Worm (Caenorhabditis elegans) whole organism, midembryonic: ENCODE measurements around the gene C05D12.2.
A peak's percentile ranks its signal among the peaks of the same experiment; 100 is the strongest.

Experiments
- T22C8.4 ChIP-seq: fragments of 200-800 bp; sonication (Bioruptor generic); IDR thresholded peaks from 2 replicates; pipeline ENCODE4 v1.3.6; 2022; ENCODE audit warnings: missing genetic modification characterization, missing compliant biosample characterization
- flt-1 ChIP-seq: fragments of 200-800 bp; sonication (Bioruptor generic); IDR thresholded peaks from 2 replicates; pipeline ENCODE4 v1.3.6; 2022; ENCODE audit warnings: missing genetic modification characterization, missing compliant biosample characterization
- klf-2 ChIP-seq: fragments of 200-800 bp; sonication (Bioruptor generic); conservative IDR thresholded peaks from 2 replicates; pipeline ENCODE4 v1.3.6; 2022; ENCODE audit warnings: missing genetic modification reagents, missing genetic modification characterization, missing compliant biosample characterization
- med-1 ChIP-seq: sonication (generic microtip); optimal IDR thresholded peaks from 2 replicates; lab custom pipeline; 2017; ENCODE audit warnings: missing genetic modification characterization, mild to moderate bottlenecking, missing compliant biosample characterization, antibody characterized with exemption, missing genetic modification reagents; ENCODE audit not compliant: insufficient read depth
- ref-1 ChIP-seq: fragments of 200-800 bp; sonication (Bioruptor generic); conservative IDR thresholded peaks from 2 replicates; pipeline ENCODE4 v1.3.6; 2022; ENCODE audit warnings: missing genetic modification reagents, missing genetic modification characterization, missing compliant biosample characterization
- tab-1 ChIP-seq: fragments of 200-800 bp; sonication (Bioruptor generic); IDR thresholded peaks from 2 replicates; pipeline ENCODE4 v1.3.6; 2022; ENCODE audit warnings: missing genetic modification characterization, missing compliant biosample characterization
- ztf-23 ChIP-seq: fragments of 200-800 bp; sonication (Bioruptor generic); IDR thresholded peaks from 2 replicates; pipeline ENCODE4 v1.3.6; 2022; ENCODE audit warnings: missing genetic modification reagents, missing genetic modification characterization, missing compliant biosample characterization
- ztf-29 ChIP-seq: fragments of 200-800 bp; sonication (Bioruptor generic); IDR thresholded peaks from 2 replicates; pipeline ENCODE4 v1.3.6; 2022; ENCODE audit warnings: missing genetic modification reagents, missing genetic modification characterization, missing compliant biosample characterization

DNA sequence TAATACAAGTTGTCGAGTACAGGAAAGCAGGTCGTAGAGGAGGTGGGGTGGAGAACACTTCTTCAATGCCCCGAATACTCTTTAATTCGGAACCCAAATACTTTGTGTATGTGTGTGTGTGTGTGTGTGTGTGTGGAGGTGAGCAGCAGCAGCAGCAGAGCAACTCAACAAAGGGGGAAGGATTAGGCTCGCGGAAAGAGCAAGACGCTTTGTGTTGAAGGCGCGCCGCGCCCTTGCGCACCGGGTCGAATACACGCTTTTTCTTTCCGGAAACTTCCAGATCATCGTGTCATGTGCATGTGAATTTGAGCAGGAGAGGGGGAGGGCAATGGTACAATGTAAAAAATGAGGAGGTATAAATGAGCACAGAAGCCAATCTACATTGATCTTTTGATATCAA is 19.3 kb upstream of the C05D12.2 start:
- no peak for TF ChIP-seq T22C8.4 (GFP tag; lab: Robert Waterston, UW)
- no peak for TF ChIP-seq ref-1
- 0 out of 2 replicates have a peak, but pooled peaks have one; percentile 44 for TF ChIP-seq tab-1 (GFP tag; lab: Robert Waterston, UW)
- TF ChIP-seq ztf-29 (GFP tag; lab: Robert Waterston, UW), result no peak
- TF ChIP-seq flt-1, result no peak
- no peak for TF ChIP-seq med-1 (GFP tag; lab: Kevin White, UChicago)
- TF ChIP-seq klf-2 (GFP tag; lab: Robert Waterston, UW), result no peak
- TF ChIP-seq ztf-23 (GFP tag; lab: Robert Waterston, UW), result 0 out of 2 replicates have a peak, but pooled peaks have one; percentile 58
